Worm (Caenorhabditis elegans) whole organism, L4 larva: Measurements from ENCODE around the gene C16C8.5.

Experiments used
- F10B5.3 ChIP-seq: sonication (generic microtip); optimal IDR thresholded peaks from 2 replicates; lab custom pipeline; 2016; ENCODE audit warnings: mild to moderate bottlenecking, missing genetic modification characterization, missing compliant biosample characterization
- F49E8.2 ChIP-seq: sonication (generic microtip); optimal IDR thresholded peaks from 2 replicates; lab custom pipeline; 2016; ENCODE audit warnings: missing compliant biosample characterization, mild to moderate bottlenecking, missing genetic modification characterization, borderline replicate concordance
- T26A8.4 ChIP-seq: fragments of 200-800 bp; sonication (Bioruptor generic); IDR thresholded peaks from 2 replicates; pipeline ENCODE4 v1.3.6; 2022; ENCODE audit warnings: missing genetic modification characterization, missing compliant biosample characterization
- arid-1 ChIP-seq: fragments of 200-800 bp; sonication (Bioruptor generic); conservative IDR thresholded peaks from 2 replicates; pipeline ENCODE4 v1.3.6; 2022; ENCODE audit warnings: missing genetic modification reagents, missing genetic modification characterization, missing compliant biosample characterization
- attf-4 ChIP-seq: sonication (generic microtip); optimal IDR thresholded peaks from 3 replicates; lab custom pipeline; 2017; ENCODE audit warnings: missing biosample characterization, missing genetic modification characterization
- ceh-32 ChIP-seq: sonication (generic microtip); optimal IDR thresholded peaks from 2 replicates; lab custom pipeline; 2016; ENCODE audit warnings: mild to moderate bottlenecking, missing genetic modification characterization, missing compliant biosample characterization; ENCODE audit not compliant: poor library complexity
- ceh-44 ChIP-seq: fragments of 200-800 bp; sonication (Bioruptor generic); IDR thresholded peaks from 2 replicates; pipeline ENCODE4 v1.3.6; 2022; ENCODE audit warnings: missing genetic modification reagents, missing genetic modification characterization, missing compliant biosample characterization
- ceh-62 ChIP-seq: sonication (generic microtip); optimal IDR thresholded peaks from 2 replicates; lab custom pipeline; 2017; ENCODE audit warnings: missing biosample characterization, missing genetic modification characterization
- ces-1 ChIP-seq: fragments of 150-350 bp; sonication (generic microtip); optimal IDR thresholded peaks from 4 replicates; lab custom pipeline; 2014; ENCODE audit warnings: missing biosample characterization, missing genetic modification reagents, missing genetic modification characterization
- duxl-1 ChIP-seq: sonication (generic microtip); optimal IDR thresholded peaks from 2 replicates; lab custom pipeline; 2016; ENCODE audit warnings: mild to moderate bottlenecking, missing genetic modification characterization, moderate library complexity, missing compliant biosample characterization; ENCODE audit not compliant: poor library complexity
- fkh-10 ChIP-seq: fragments of 150-350 bp; optimal IDR thresholded peaks from 2 replicates; lab custom pipeline; 2014; ENCODE audit warnings: missing biosample characterization, missing genetic modification reagents, missing genetic modification characterization
- gei-8 ChIP-seq: fragments of 200-800 bp; sonication (Bioruptor generic); optimal IDR thresholded peaks from 2 replicates; lab custom pipeline; 2018; ENCODE audit warnings: mild to moderate bottlenecking, missing genetic modification characterization, missing compliant biosample characterization
- lim-7 ChIP-seq: fragments of 200-800 bp; sonication (Bioruptor generic); IDR thresholded peaks from 2 replicates; pipeline ENCODE4 v1.3.6; 2022; ENCODE audit warnings: missing genetic modification characterization, missing compliant biosample characterization
- lin-1 ChIP-seq: fragments of 200-800 bp; sonication (Bioruptor generic); IDR thresholded peaks from 2 replicates; pipeline ENCODE4 v1.3.6; 2022; ENCODE audit warnings: missing genetic modification reagents, missing genetic modification characterization, missing compliant biosample characterization
- lin-15B ChIP-seq: fragments of 150-350 bp; sonication (generic microtip); optimal IDR thresholded peaks from 3 replicates; lab custom pipeline; 2014; ENCODE audit warnings: missing biosample characterization, missing genetic modification characterization
- lin-29 ChIP-seq: fragments of 200-800 bp; sonication (Bioruptor generic); IDR thresholded peaks from 2 replicates; pipeline ENCODE4 v1.3.6; 2022; ENCODE audit warnings: missing genetic modification reagents, missing genetic modification characterization, missing compliant biosample characterization
- lir-3 ChIP-seq: sonication (generic microtip); optimal IDR thresholded peaks from 2 replicates; lab custom pipeline; 2016; ENCODE audit warnings: mild to moderate bottlenecking, missing genetic modification characterization, missing compliant biosample characterization
- lsy-2 ChIP-seq, 2 experiments: fragments of 150-350 bp in 1 of 2; sonication (generic microtip) in 1 of 2; optimal IDR thresholded peaks; 2 replicates each; lab custom pipeline; 2014 to 2017; ENCODE audit warnings: missing biosample characterization in 2 of 2, missing genetic modification characterization in 2 of 2
- mes-2 ChIP-seq: sonication (generic microtip); optimal IDR thresholded peaks from 2 replicates; lab custom pipeline; 2016; ENCODE audit warnings: missing genotype, mild to moderate bottlenecking, missing genetic modification characterization, missing compliant biosample characterization; ENCODE audit not compliant: poor library complexity, severe bottlenecking
- nhr-10 ChIP-seq: fragments of 150-350 bp; optimal IDR thresholded peaks from 2 replicates; lab custom pipeline; 2014; ENCODE audit warnings: missing biosample characterization, missing genetic modification characterization
- nhr-111 ChIP-seq: fragments of 200-800 bp; sonication (Bioruptor generic); optimal IDR thresholded peaks from 2 replicates; lab custom pipeline; 2018; ENCODE audit warnings: mild to moderate bottlenecking, missing genetic modification characterization, missing compliant biosample characterization
- nhr-25 ChIP-seq: sonication (generic microtip); optimal IDR thresholded peaks from 2 replicates; lab custom pipeline; 2017; ENCODE audit warnings: missing genetic modification characterization, mild to moderate bottlenecking, missing compliant biosample characterization, antibody characterized with exemption, moderate library complexity, borderline replicate concordance; ENCODE audit not compliant: insufficient read depth
- nhr-6 ChIP-seq: fragments of 150-350 bp; optimal IDR thresholded peaks from 2 replicates; lab custom pipeline; 2014; ENCODE audit warnings: missing biosample characterization, missing genetic modification characterization
- pha-4 ChIP-seq, 2 experiments: fragments of 150-350 bp in 1 of 2; fragments of 200-800 bp in 1 of 2; sonication (Bioruptor generic) in 1 of 2; IDR thresholded peaks in 1 of 2; optimal IDR thresholded peaks in 1 of 2; 2 replicates each; pipeline versions ENCODE4 v1.3.6 to Lab custom; 2014 to 2022; ENCODE audit warnings: missing genetic modification characterization in 2 of 2, missing genetic modification reagents in 2 of 2, missing biosample characterization in 1 of 2, missing compliant biosample characterization in 1 of 2
- saeg-2 ChIP-seq: fragments of 200-800 bp; sonication (Bioruptor generic); IDR thresholded peaks from 2 replicates; pipeline ENCODE4 v1.3.6; 2022; ENCODE audit warnings: missing genetic modification reagents, missing genetic modification characterization, missing compliant biosample characterization
- spr-1 ChIP-seq: sonication (generic microtip); optimal IDR thresholded peaks from 2 replicates; lab custom pipeline; 2016; ENCODE audit warnings: mild to moderate bottlenecking, missing genetic modification characterization, missing compliant biosample characterization
- spr-3 ChIP-seq: fragments of 200-800 bp; sonication (Bioruptor generic); optimal IDR thresholded peaks from 2 replicates; lab custom pipeline; 2018; ENCODE audit warnings: mild to moderate bottlenecking, missing genetic modification characterization, missing compliant biosample characterization
- unc-130 ChIP-seq: sonication (generic microtip); optimal IDR thresholded peaks from 2 replicates; lab custom pipeline; 2016; ENCODE audit warnings: missing genetic modification reagents, missing genetic modification characterization, missing compliant biosample characterization
- unc-39 ChIP-seq: sonication (generic microtip); optimal IDR thresholded peaks from 2 replicates; lab custom pipeline; 2017; ENCODE audit warnings: missing biosample characterization, missing genetic modification characterization
- zfp-3 ChIP-seq: fragments of 200-800 bp; sonication (Bioruptor generic); conservative IDR thresholded peaks from 2 replicates; pipeline ENCODE4 v1.3.6; 2022; ENCODE audit warnings: missing genetic modification reagents, missing genetic modification characterization, missing compliant biosample characterization
- zip-11 ChIP-seq: fragments of 200-800 bp; sonication (Bioruptor generic); IDR thresholded peaks from 2 replicates; pipeline ENCODE4 v1.3.6; 2022; ENCODE audit warnings: missing genetic modification characterization, missing compliant biosample characterization
- zip-2 ChIP-seq: fragments of 150-350 bp; optimal IDR thresholded peaks from 2 replicates; lab custom pipeline; 2014; ENCODE audit warnings: missing biosample characterization, missing genetic modification characterization

Gene C16C8.5

DNA sequence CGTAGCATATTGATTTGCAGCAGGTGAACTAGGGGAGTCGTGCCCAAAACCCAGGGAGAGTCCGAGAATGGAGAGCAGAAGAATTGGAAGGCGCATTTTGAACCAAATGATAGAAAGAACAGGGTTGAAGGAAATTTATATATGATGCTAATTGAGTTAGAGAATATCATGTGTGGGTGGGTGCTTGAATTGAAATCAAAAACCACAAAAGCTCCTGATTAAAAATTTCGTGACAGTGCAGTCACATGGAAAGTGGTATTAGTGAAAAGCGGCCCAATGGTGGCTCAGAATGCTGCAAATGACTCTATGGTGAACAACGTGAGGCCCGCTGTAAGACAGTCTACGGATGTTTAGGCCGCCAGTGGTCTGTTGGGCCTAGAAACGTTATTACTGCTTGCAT lies 16.4 kb upstream of the C16C8.5 start, which contains the start of gene C16C8.8:
TSS of gene C16C8.8 (minus strand) at position 101 of the 400 bp plus-strand sequence.
- TF ChIP-seq zfp-3 (GFP tag; lab: Robert Waterston, UW), result no peak
- no peak for TF ChIP-seq saeg-2
- no peak for TF ChIP-seq lin-1 (GFP tag; lab: Robert Waterston, UW)
- TF ChIP-seq, all 104 proteins: peak for 0

DNA sequence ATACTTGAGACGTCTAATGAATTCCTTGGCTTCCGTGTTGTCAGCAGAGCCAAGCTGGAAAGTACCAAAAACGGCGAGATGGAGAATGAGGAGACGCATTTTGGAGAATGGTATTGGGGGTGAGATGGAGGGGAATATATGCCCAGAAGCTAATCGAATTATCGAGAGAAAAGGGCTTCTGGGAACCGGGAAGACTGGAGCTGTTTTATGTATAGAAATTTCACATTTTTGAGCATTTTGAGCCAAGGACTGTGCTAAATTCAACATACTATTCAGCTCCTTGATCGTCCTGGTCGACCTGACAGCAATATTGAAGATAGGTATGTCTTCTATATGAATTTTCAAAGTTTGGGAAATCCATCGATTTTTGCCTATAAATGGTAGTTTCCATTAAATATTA lies 14.9 kb upstream of the C16C8.5 start, which contains the start of gene C16C8.7:
TSS of gene C16C8.7 (minus strand) at position 101 of the 400 bp plus-strand sequence.
- TF ChIP-seq nhr-6 (tag; lab: Kevin White, UChicago) (no peak), unc-39 (tag; lab: Kevin White, UChicago) (no peak), unc-130 (GFP tag; lab: Kevin White, UChicago) (no peak), lim-7 (GFP tag; lab: Robert Waterston, UW) (no peak), lin-15B (no peak), F10B5.3 (tag; lab: Kevin White, UChicago) (no peak), lin-29 (GFP tag; lab: Robert Waterston, UW) (no peak), pha-4 (GFP tag; IDR thresholded peaks at IDR 0.05; lab: Robert Waterston, UW) (no peak), pha-4 (tag; optimal IDR thresholded peaks at IDR 0.05; lab: Kevin White, UChicago) (no peak), nhr-111 (GFP tag; lab: Kevin White, UChicago) (no peak), T26A8.4 (GFP tag; lab: Robert Waterston, UW) (no peak), zip-2 (tag; lab: Kevin White, UChicago) (no peak)

DNA sequence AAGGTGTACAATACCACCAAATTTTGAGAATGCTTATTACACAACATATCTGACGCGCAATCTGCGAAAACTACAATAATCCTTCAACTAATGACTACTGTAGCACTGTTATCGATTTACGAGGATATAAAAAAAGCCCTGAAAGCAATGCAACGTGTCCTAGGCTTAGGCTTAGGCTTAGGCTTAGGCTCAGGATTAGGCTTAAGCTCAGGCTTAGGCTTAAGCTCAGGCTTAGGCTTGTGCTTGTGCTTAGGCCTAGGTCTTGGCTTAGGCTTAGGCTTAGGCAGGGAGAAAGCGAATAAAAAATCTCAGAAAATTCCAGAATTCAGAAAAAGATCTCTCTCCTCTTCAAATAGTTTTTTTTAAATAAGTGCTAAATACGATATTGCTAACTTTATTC lies 14.0 kb upstream of the C16C8.5 start:
- no peak for TF ChIP-seq spr-1 (tag; lab: Kevin White, UChicago)
- no peak for TF ChIP-seq lsy-2 (tag; optimal IDR thresholded peaks at IDR 0.05; lab: Kevin White, UChicago)
- TF ChIP-seq nhr-25, result no peak
- TF ChIP-seq lir-3 (tag; lab: Kevin White, UChicago), result no peak
- TF ChIP-seq spr-3, result no peak
- TF ChIP-seq F10B5.3 (tag; lab: Kevin White, UChicago), result no peak
- no peak for TF ChIP-seq duxl-1
- TF ChIP-seq ceh-44 (GFP tag; lab: Robert Waterston, UW), result no peak
- TF ChIP-seq attf-4, result no peak
- TF ChIP-seq saeg-2, result no peak
- no peak for TF ChIP-seq ceh-32

DNA sequence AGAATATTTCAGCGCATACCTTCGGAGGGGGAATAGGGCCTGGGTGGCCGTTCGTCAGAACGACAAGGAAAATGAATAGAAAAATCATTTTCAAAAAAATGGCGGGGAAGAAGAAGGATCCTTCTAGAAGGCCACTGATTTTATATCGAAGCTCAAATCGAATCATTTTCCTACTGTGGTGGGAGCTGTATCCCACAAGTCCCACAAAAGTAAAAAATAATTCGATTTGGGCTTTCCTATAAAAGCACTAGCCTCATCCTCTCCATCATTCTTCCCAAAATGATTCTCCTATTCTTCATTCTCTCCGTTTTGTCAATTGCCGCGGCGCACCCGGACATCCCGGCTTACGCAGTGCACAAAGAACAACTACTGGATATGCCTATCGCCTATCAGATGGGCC lies 13.0 kb upstream of the C16C8.5 start, which contains the start of the genes C16C8.26 and C16C8.19:
TSS of gene C16C8.26 (minus strand) at position 101 of the 400 bp plus-strand sequence.
TSS of gene C16C8.19 (plus strand) at position 279 of the 400 bp plus-strand sequence.
- TF ChIP-seq mes-2 (tag; lab: Kevin White, UChicago) (no peak), arid-1 (GFP tag; lab: Robert Waterston, UW) (no peak), pha-4 (GFP tag; IDR thresholded peaks at IDR 0.05; lab: Robert Waterston, UW) (no peak), pha-4 (tag; optimal IDR thresholded peaks at IDR 0.05; lab: Kevin White, UChicago) (no peak), F49E8.2 (tag; lab: Kevin White, UChicago) (no peak), zip-11 (no peak), F10B5.3 (tag; lab: Kevin White, UChicago) (no peak), ceh-62 (no peak), nhr-10 (tag; lab: Kevin White, UChicago) (no peak)

DNA sequence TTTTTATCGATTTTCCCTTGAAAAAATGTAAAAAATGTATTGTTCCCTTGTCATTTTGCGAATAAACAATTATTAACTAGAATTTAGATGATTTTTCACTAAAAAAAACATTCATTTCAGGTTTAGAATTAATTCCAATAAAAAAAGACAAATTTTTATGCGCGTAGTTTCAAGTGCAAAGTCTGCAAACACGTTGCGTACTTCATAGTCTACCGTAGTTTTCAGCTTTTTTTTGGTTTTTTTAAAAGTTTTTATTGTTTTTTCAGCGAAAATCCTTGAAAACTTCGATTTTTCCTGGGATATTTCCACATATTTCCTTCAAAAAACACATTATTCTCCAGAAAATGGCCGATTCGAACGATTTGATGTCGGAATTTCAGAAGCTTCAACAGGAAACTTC lies 8.3 kb upstream of the C16C8.5 start, which contains the start of gene C16C8.11:
TSS of gene C16C8.11 (plus strand) at position 188 of the 400 bp plus-strand sequence.
- TF ChIP-seq F49E8.2 (tag; lab: Kevin White, UChicago) (no peak), ces-1 (GFP tag; lab: Kevin White, UChicago) (no peak), gei-8 (GFP tag; lab: Kevin White, UChicago) (no peak), fkh-10 (GFP tag; lab: Kevin White, UChicago) (no peak)
- TF ChIP-seq, all 104 proteins: peak for 0
